Worm (Caenorhabditis elegans): Measurements from ENCODE around the gene mstr-2.

mstr-2 gene

ce11 chrIII:4441781-4442180 lies 27.1 kb upstream of the mstr-2 start, which contains the start of gene nex-3:
TSS of gene nex-3 (plus strand) at chrIII:4442081.
- no peak for TF ChIP-seq lin-54 (GFP tag; optimal IDR thresholded peaks at IDR 0.05)
- TF ChIP-seq akir-1 (GFP tag; optimal IDR thresholded peaks at IDR 0.05): no peak
- TF ChIP-seq tlf-1 (GFP tag; optimal IDR thresholded peaks at IDR 0.05): no peak
- no peak for TF ChIP-seq dpff-1 (tag; optimal IDR thresholded peaks at IDR 0.05)
- TF ChIP-seq nhr-179 (tag; optimal IDR thresholded peaks at IDR 0.05): no peak
- TF ChIP-seq Y95B8A.8 (GFP tag; IDR thresholded peaks at IDR 0.05): no peak
- TF ChIP-seq C17E4.6 (GFP tag; IDR thresholded peaks at IDR 0.05): no peak
- TF ChIP-seq ekl-4 (GFP tag; IDR thresholded peaks at IDR 0.05): no peak
- TF ChIP-seq madf-6 (GFP tag; IDR thresholded peaks at IDR 0.05): no peak
- no peak for TF ChIP-seq ceh-91 (GFP tag; IDR thresholded peaks at IDR 0.05)
- no peak for TF ChIP-seq dpl-1 (GFP tag; optimal IDR thresholded peaks at IDR 0.05)
- TF ChIP-seq snpc-4 (GFP tag; optimal IDR thresholded peaks at IDR 0.05): no peak
- TF ChIP-seq snpc-4 (tag; optimal IDR thresholded peaks at IDR 0.05): no peak
- TF ChIP-seq pha-4 (tag; optimal IDR thresholded peaks at IDR 0.05): no peak
- TF ChIP-seq egl-44 (GFP tag; IDR thresholded peaks at IDR 0.05): no peak
- TF ChIP-seq zim-3 (tag; optimal IDR thresholded peaks at IDR 0.05): no peak
- TF ChIP-seq nhr-120 (GFP tag; IDR thresholded peaks at IDR 0.05): no peak
- no peak for TF ChIP-seq D2030.7 (GFP tag; IDR thresholded peaks at IDR 0.05)
- TF ChIP-seq F39B2.1 (GFP tag; IDR thresholded peaks at IDR 0.05): no peak

DNA sequence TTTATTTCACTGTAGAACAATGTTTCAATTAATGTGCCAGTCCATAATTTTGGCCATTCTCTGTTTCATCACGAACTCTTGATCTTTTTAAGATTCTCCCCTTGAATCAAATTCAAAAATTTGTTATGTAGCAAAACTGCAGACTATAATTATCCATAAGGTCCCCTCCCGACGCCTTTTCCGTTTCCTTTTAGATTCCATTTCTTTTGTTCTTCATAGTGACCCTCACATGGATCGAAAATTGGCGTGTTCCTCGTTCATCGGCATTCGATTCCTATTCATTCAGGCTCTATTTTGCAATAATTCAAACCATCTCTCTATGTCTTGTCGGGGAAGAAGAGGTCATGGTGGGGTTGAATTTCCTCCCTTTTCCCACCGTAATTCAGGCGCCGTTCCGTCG lies 24.4 kb upstream of the mstr-2 start:
- TF ChIP-seq tlf-1 (GFP tag; optimal IDR thresholded peaks at IDR 0.05) (no peak), lin-54 (GFP tag; optimal IDR thresholded peaks at IDR 0.05) (no peak), F57C9.4 (tag; optimal IDR thresholded peaks at IDR 0.05) (no peak), mel-28 (tag; optimal IDR thresholded peaks at IDR 0.05; ENCODE audit: borderline replicate concordance) (no peak), nhr-179 (tag; optimal IDR thresholded peaks at IDR 0.05) (no peak), madf-8 (GFP tag; conservative IDR thresholded peaks at IDR 0.05) (no peak), hrde-1 (tag; optimal IDR thresholded peaks at IDR 0.05; ENCODE audit: borderline replicate concordance) (no peak), xnd-1 (tag; optimal IDR thresholded peaks at IDR 0.05) (no peak), akir-1 (GFP tag; optimal IDR thresholded peaks at IDR 0.05) (no peak), ztf-6 (GFP tag; IDR thresholded peaks at IDR 0.05) (no peak)

DNA sequence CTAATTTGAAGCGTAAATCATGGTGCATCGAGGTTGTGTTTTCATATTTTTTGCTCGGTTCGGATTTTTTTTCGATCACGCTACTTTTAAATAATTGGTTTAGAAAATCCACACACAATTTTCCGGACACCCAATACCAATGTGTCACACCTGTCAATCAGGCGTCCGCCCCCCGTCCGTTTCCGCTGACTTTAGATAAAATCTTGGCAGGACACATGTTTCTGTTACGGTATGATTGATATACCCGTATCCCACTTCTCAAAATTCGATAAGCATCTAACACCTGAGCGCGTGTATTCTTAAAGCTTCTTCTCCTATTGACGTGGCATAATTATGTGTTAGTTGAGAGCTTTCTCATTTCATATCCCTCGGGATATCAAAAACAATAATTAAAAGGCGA lies 20.9 kb upstream of the mstr-2 start:
- TF ChIP-seq unc-62 (GFP tag; optimal IDR thresholded peaks at IDR 0.05): peak; percentile 92
- TF ChIP-seq mes-4 (tag; optimal IDR thresholded peaks at IDR 0.05): no peak

- no peak for TF ChIP-seq ceh-40 (GFP tag; IDR thresholded peaks at IDR 0.05)
- TF ChIP-seq ceh-58 (GFP tag; IDR thresholded peaks at IDR 0.05): no peak
- peak; percentile 72 for TF ChIP-seq him-1 (tag; optimal IDR thresholded peaks at IDR 0.05)
- TF ChIP-seq hlh-12 (tag; optimal IDR thresholded peaks at IDR 0.05): peak; percentile 57
- 0 out of 2 replicates have a peak, but pooled peaks have one; percentile 14 for TF ChIP-seq madf-8 (GFP tag; conservative IDR thresholded peaks at IDR 0.05)
- no peak for TF ChIP-seq gei-17 (GFP tag; optimal IDR thresholded peaks at IDR 0.05)
- no peak for TF ChIP-seq lag-1 (GFP tag; IDR thresholded peaks at IDR 0.05)
- TF ChIP-seq chd-7 (tag; optimal IDR thresholded peaks at IDR 0.05): no peak
- TF ChIP-seq snpc-1.1 (tag; optimal IDR thresholded peaks at IDR 0.05; ENCODE audit: insufficient read depth): no peak
- peak; percentile 33 for TF ChIP-seq nhr-90 (tag; optimal IDR thresholded peaks at IDR 0.05)
- TF ChIP-seq ztf-18 (tag; optimal IDR thresholded peaks at IDR 0.05): peak; percentile 73
- TF ChIP-seq B0261.1 (tag; optimal IDR thresholded peaks at IDR 0.05): peak; percentile 71
- TF ChIP-seq F22D6.2 (tag; optimal IDR thresholded peaks at IDR 0.05): no peak
- TF ChIP-seq lsl-1 (GFP tag; optimal IDR thresholded peaks at IDR 0.05): peak; percentile 40
- no peak for TF ChIP-seq K11D2.4 (GFP tag; IDR thresholded peaks at IDR 0.05)
- peak; percentile 16 for TF ChIP-seq K12H6.12 (tag; optimal IDR thresholded peaks at IDR 0.05)
- TF ChIP-seq somi-1 (GFP tag; optimal IDR thresholded peaks at IDR 0.05): no peak
- TF ChIP-seq ztf-3 (GFP tag; optimal IDR thresholded peaks at IDR 0.05): no peak
- no peak for TF ChIP-seq snpc-4 (GFP tag; optimal IDR thresholded peaks at IDR 0.05)
- peak in 1 of 4 experiments; percentile 28 for TF ChIP-seq snpc-4 (tag; optimal IDR thresholded peaks at IDR 0.05)
- TF ChIP-seq bed-2 (GFP tag; IDR thresholded peaks at IDR 0.05): no peak
- no peak for TF ChIP-seq ceh-100 (GFP tag; IDR thresholded peaks at IDR 0.05)
These were observed 19.6 kb upstream of the mstr-2 start for ce11 chrIII:4449357-4449756.
